Worm (Caenorhabditis elegans): Measurements from ENCODE around the gene trpl-5.

ce11 chrII:2112948-2113347 lies 22.5 kb upstream of the trpl-5 start, which contains the start of gene R52.6:
- TF ChIP-seq nhr-23 (tag; optimal IDR thresholded peaks at IDR 0.05) (no peak), unc-62 (GFP tag; optimal IDR thresholded peaks at IDR 0.05) (no peak), lin-13 (GFP tag; optimal IDR thresholded peaks at IDR 0.05) (no peak)
